Worm (Caenorhabditis elegans) whole organism, midembryonic: Measurements from ENCODE around the gene H25K10.2.

Source experiments
- T22C8.4 ChIP-seq: fragments of 200-800 bp; sonication (Bioruptor generic); IDR thresholded peaks from 2 replicates; pipeline ENCODE4 v1.3.6; 2022; ENCODE audit warnings: missing genetic modification characterization, missing compliant biosample characterization
- cog-1 ChIP-seq: sonication (generic microtip); optimal IDR thresholded peaks from 2 replicates; lab custom pipeline; 2016; ENCODE audit warnings: missing genetic modification characterization, missing compliant biosample characterization
- flt-1 ChIP-seq: fragments of 200-800 bp; sonication (Bioruptor generic); IDR thresholded peaks from 2 replicates; pipeline ENCODE4 v1.3.6; 2022; ENCODE audit warnings: missing genetic modification characterization, missing compliant biosample characterization
- klf-2 ChIP-seq: fragments of 200-800 bp; sonication (Bioruptor generic); conservative IDR thresholded peaks from 2 replicates; pipeline ENCODE4 v1.3.6; 2022; ENCODE audit warnings: missing genetic modification reagents, missing genetic modification characterization, missing compliant biosample characterization
- med-1 ChIP-seq: sonication (generic microtip); optimal IDR thresholded peaks from 2 replicates; lab custom pipeline; 2017; ENCODE audit warnings: missing genetic modification characterization, mild to moderate bottlenecking, missing compliant biosample characterization, antibody characterized with exemption, missing genetic modification reagents; ENCODE audit not compliant: insufficient read depth
- ref-1 ChIP-seq: fragments of 200-800 bp; sonication (Bioruptor generic); conservative IDR thresholded peaks from 2 replicates; pipeline ENCODE4 v1.3.6; 2022; ENCODE audit warnings: missing genetic modification reagents, missing genetic modification characterization, missing compliant biosample characterization
- tab-1 ChIP-seq: fragments of 200-800 bp; sonication (Bioruptor generic); IDR thresholded peaks from 2 replicates; pipeline ENCODE4 v1.3.6; 2022; ENCODE audit warnings: missing genetic modification characterization, missing compliant biosample characterization
- ztf-23 ChIP-seq: fragments of 200-800 bp; sonication (Bioruptor generic); IDR thresholded peaks from 2 replicates; pipeline ENCODE4 v1.3.6; 2022; ENCODE audit warnings: missing genetic modification reagents, missing genetic modification characterization, missing compliant biosample characterization
- ztf-29 ChIP-seq: fragments of 200-800 bp; sonication (Bioruptor generic); IDR thresholded peaks from 2 replicates; pipeline ENCODE4 v1.3.6; 2022; ENCODE audit warnings: missing genetic modification reagents, missing genetic modification characterization, missing compliant biosample characterization

DNA sequence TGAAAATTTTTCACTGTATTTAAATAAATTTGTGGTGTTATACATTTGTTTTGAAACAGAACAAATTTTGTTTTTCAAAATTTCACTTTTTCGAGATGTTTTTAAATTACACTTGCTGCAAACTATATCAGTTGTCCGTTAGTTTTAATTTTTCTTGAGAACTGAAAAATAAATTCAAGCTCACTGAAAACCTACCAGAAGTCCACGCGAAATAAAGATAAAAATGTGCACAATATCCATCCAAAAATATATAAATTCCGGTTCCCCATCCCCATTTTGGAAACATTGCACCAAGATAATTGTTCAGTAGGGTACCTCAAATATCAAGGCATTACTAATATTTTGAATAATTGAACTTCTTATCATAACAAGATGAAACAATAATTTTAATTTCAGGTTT, 9.9 kb upstream of the H25K10.2 start:
- TF ChIP-seq flt-1 (no peak), cog-1 (no peak), ztf-23 (GFP tag; lab: Robert Waterston, UW) (no peak), med-1 (GFP tag; lab: Kevin White, UChicago) (no peak), klf-2 (GFP tag; lab: Robert Waterston, UW) (no peak), T22C8.4 (GFP tag; lab: Robert Waterston, UW) (no peak), ref-1 (GFP tag; lab: Robert Waterston, UW) (no peak), tab-1 (no peak), ztf-29 (GFP tag; lab: Robert Waterston, UW) (no peak)
